ENCODE assay signal across 1 fruit fly cellular context in the genomic region with DNA sequence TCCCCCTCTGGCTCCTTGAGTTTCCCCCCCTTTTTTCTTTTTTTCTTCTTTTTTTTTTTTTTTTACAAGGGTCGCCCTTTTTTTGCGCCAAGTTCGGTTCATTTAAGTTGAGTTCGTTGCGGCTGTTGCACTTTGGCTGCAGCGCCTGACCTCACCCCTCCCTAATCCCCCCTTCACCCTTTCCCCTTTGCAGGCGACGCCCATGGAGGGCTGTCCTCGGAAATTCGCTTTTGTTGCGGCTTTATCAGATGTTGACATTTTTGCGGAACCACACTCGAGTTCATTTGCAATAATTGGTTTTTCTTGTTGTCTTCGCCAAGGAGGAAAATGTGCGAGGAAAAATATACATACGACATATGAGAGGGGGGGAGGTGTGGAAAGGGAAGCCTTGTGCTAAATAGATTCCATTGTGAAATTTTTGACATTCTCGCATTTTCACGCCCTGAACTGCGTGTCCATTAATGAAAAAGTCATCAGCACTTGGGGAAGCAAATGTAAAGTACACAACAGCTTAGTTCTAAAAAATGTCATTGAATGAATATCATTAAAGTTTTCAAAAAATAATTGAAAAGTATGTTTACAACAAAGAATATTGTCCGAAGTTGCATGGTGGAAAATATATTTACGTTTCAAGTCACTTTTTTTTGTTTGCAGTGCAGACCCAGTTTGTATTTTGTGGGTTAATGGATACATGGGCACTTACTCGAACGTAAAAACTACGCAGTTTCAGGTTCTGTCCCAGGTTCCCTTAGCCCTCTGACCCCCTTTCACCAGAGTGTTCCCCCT.
TF ChIP-seq lines count a peak whose summit lies in the region.

No protein-coding gene starts in this region.

TF ChIP-seq in whole organism, prepupa, 60 proteins besides CTCF, POLR2A, EP300 and RAD21 (continued from another document):
- TF ChIP-seq salr (GFP tag; optimal IDR thresholded peaks at IDR 0.05; lab: Kevin White, UChicago) (no peak), CG3919 (GFP tag; optimal IDR thresholded peaks at IDR 0.05; lab: Kevin White, UChicago) (peak; percentile 6), CG10631 (GFP tag; optimal IDR thresholded peaks at IDR 0.05; lab: Kevin White, UChicago) (peak; percentile 11), vri (GFP tag; optimal IDR thresholded peaks at IDR 0.05; lab: Kevin White, UChicago) (no peak), CG34406 (GFP tag; optimal IDR thresholded peaks at IDR 0.05; lab: Kevin White, UChicago) (no peak), Eip93F (GFP tag; optimal IDR thresholded peaks at IDR 0.05; lab: Kevin White, UChicago) (no peak), esn (GFP tag; optimal IDR thresholded peaks at IDR 0.05; lab: Kevin White, UChicago) (no peak), acj6 (GFP tag; optimal IDR thresholded peaks at IDR 0.05; lab: Kevin White, UChicago) (peak; percentile 26), CG11902 (GFP tag; optimal IDR thresholded peaks at IDR 0.05; lab: Kevin White, UChicago) (no peak), CG6854 (GFP tag; optimal IDR thresholded peaks at IDR 0.05; lab: Kevin White, UChicago) (no peak), Eip75B (GFP tag; optimal IDR thresholded peaks at IDR 0.05; lab: Kevin White, UChicago) (peak; percentile 11), Hr38 (GFP tag; optimal IDR thresholded peaks at IDR 0.05; lab: Kevin White, UChicago) (no peak), CG9139 (GFP tag; optimal IDR thresholded peaks at IDR 0.05; lab: Kevin White, UChicago) (no peak), Sox14 (GFP tag; optimal IDR thresholded peaks at IDR 0.05; lab: Kevin White, UChicago) (no peak), CG8119 (GFP tag; IDR thresholded peaks at IDR 0.05; lab: Robert Waterston, UW) (peak; percentile 50; the same call in 2 of the 3 replicates), CG8632 (GFP tag; optimal IDR thresholded peaks at IDR 0.05; lab: Kevin White, UChicago) (peak; percentile 17), CG6808 (GFP tag; optimal IDR thresholded peaks at IDR 0.05; lab: Kevin White, UChicago) (no peak), CG7368 (GFP tag; optimal IDR thresholded peaks at IDR 0.05; lab: Kevin White, UChicago) (no peak), topi (GFP tag; optimal IDR thresholded peaks at IDR 0.05; lab: Kevin White, UChicago) (no peak), CG31627 (GFP tag; optimal IDR thresholded peaks at IDR 0.05; lab: Kevin White, UChicago) (no peak), CG6792 (GFP tag; optimal IDR thresholded peaks at IDR 0.05; lab: Kevin White, UChicago) (peak; percentile 16)
TF ChIP-seq in whole organism, prepupa: peak in this region for 21.
